Worm (Caenorhabditis elegans) whole organism, L4 larva: ENCODE results near the gene str-225.

Experiments used
- T26A8.4 ChIP-seq: fragments of 200-800 bp; sonication (Bioruptor generic); IDR thresholded peaks from 2 replicates; pipeline ENCODE4 v1.3.6; 2022; ENCODE audit warnings: missing genetic modification characterization, missing compliant biosample characterization
- ceh-32 ChIP-seq: sonication (generic microtip); optimal IDR thresholded peaks from 2 replicates; lab custom pipeline; 2016; ENCODE audit warnings: mild to moderate bottlenecking, missing genetic modification characterization, missing compliant biosample characterization; ENCODE audit not compliant: poor library complexity
- daf-16 ChIP-seq, 3 experiments: sonication (generic microtip); optimal IDR thresholded peaks; 2 replicates each; lab custom pipeline; 2016 to 2017; ENCODE audit warnings: missing genetic modification characterization in 3 of 3, missing genetic modification reagents in 3 of 3, mild to moderate bottlenecking in 2 of 3, missing compliant biosample characterization in 2 of 3, missing biosample characterization in 1 of 3, moderate library complexity in 1 of 3
- daf-8 ChIP-seq: fragments of 200-800 bp; sonication (Bioruptor generic); IDR thresholded peaks from 2 replicates; pipeline ENCODE4 v1.3.6; 2022; ENCODE audit warnings: missing genetic modification characterization, missing compliant biosample characterization
- dve-1 ChIP-seq: sonication (generic microtip); optimal IDR thresholded peaks from 2 replicates; lab custom pipeline; 2017; ENCODE audit warnings: antibody characterized with exemption, mild to moderate bottlenecking, missing genetic modification characterization, missing compliant biosample characterization; ENCODE audit not compliant: insufficient read depth
- hmg-1.1 ChIP-seq: fragments of 200-800 bp; sonication (Bioruptor generic); IDR thresholded peaks from 2 replicates; pipeline ENCODE4 v1.3.6; 2022; ENCODE audit warnings: missing genetic modification reagents, missing genetic modification characterization, missing compliant biosample characterization
- mxl-3 ChIP-seq: fragments of 200-800 bp; sonication (Bioruptor generic); optimal IDR thresholded peaks from 2 replicates; lab custom pipeline; 2018; ENCODE audit warnings: mild to moderate bottlenecking, missing genetic modification characterization, missing compliant biosample characterization
- nhr-11 ChIP-seq: fragments of 150-350 bp; optimal IDR thresholded peaks from 2 replicates; lab custom pipeline; 2014; ENCODE audit warnings: missing biosample characterization, missing genetic modification characterization
- nhr-77 ChIP-seq: fragments of 150-350 bp; optimal IDR thresholded peaks from 2 replicates; lab custom pipeline; 2014; ENCODE audit warnings: missing biosample characterization, missing genetic modification characterization
- pha-4 ChIP-seq, 2 experiments: fragments of 150-350 bp in 1 of 2; fragments of 200-800 bp in 1 of 2; sonication (Bioruptor generic) in 1 of 2; IDR thresholded peaks in 1 of 2; optimal IDR thresholded peaks in 1 of 2; 2 replicates each; pipeline versions ENCODE4 v1.3.6 to Lab custom; 2014 to 2022; ENCODE audit warnings: missing genetic modification characterization in 2 of 2, missing genetic modification reagents in 2 of 2, missing biosample characterization in 1 of 2, missing compliant biosample characterization in 1 of 2
- rbr-2 ChIP-seq: sonication (generic microtip); optimal IDR thresholded peaks from 2 replicates; lab custom pipeline; 2016; ENCODE audit warnings: missing genotype, missing genetic modification characterization, missing compliant biosample characterization
- sdz-12 ChIP-seq: fragments of 200-800 bp; sonication (Bioruptor generic); optimal IDR thresholded peaks from 2 replicates; lab custom pipeline; 2018; ENCODE audit warnings: mild to moderate bottlenecking, missing genetic modification characterization, missing compliant biosample characterization
- unc-39 ChIP-seq: sonication (generic microtip); optimal IDR thresholded peaks from 2 replicates; lab custom pipeline; 2017; ENCODE audit warnings: missing biosample characterization, missing genetic modification characterization
- ztf-7 ChIP-seq: fragments of 150-350 bp; optimal IDR thresholded peaks from 2 replicates; lab custom pipeline; 2014; ENCODE audit warnings: missing biosample characterization, missing genetic modification characterization

DNA sequence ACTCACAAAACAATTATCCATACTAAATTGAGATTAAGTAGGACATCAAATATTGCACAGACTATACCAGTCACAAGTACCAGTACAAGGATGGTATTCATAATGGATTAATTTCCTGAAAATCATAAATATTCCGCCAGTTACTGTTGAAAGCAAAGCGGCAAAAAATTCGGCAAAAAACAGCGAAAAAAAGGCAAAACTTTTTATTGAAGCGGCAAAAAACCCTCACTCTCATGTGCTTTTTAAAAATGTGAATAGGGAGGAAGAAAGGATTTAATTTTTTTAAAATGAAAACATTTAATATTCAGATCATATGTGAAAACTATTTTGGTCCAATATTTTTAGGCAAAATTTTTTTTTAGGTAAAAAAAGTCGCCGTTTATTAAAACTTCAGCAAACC lies 36.8 kb upstream of the str-225 start, which contains the start of gene srbc-29:
- no peak for TF ChIP-seq daf-8 (GFP tag; lab: Robert Waterston, UW)
- TF ChIP-seq hmg-1.1, result no peak
- no peak for TF ChIP-seq T26A8.4
- TF ChIP-seq nhr-11, result no peak
- TF ChIP-seq unc-39 (tag; lab: Kevin White, UChicago), result no peak
- TF ChIP-seq rbr-2 (tag; lab: Kevin White, UChicago), result no peak
- no peak for TF ChIP-seq ztf-7 (tag; lab: Kevin White, UChicago)
- TF ChIP-seq daf-16 (GFP tag; optimal IDR thresholded peaks at IDR 0.05; lab: Kevin White, UChicago), result no peak
- TF ChIP-seq daf-16 (tag; optimal IDR thresholded peaks at IDR 0.05; lab: Kevin White, UChicago), result no peak
- no peak for TF ChIP-seq pha-4 (GFP tag; IDR thresholded peaks at IDR 0.05; lab: Robert Waterston, UW)
- TF ChIP-seq pha-4 (tag; optimal IDR thresholded peaks at IDR 0.05; lab: Kevin White, UChicago), result no peak
- TF ChIP-seq dve-1 (tag; lab: Kevin White, UChicago), result no peak
- TF ChIP-seq mxl-3 (GFP tag; lab: Kevin White, UChicago), result no peak
- TF ChIP-seq nhr-77 (tag; lab: Kevin White, UChicago), result no peak
- TF ChIP-seq sdz-12 (GFP tag; lab: Kevin White, UChicago), result no peak
- TF ChIP-seq ceh-32 (tag; lab: Kevin White, UChicago), result no peak
